Fruit fly (Drosophila melanogaster): ENCODE data around the gene CG7611.
A peak's percentile ranks its signal among the peaks of the same experiment; 100 is the strongest.

Gene CG7611

dm6 chr3L:21501928-21502327, 21.1 kb upstream of the CG7611 start:
- TF ChIP-seq CG13204 (GFP tag; optimal IDR thresholded peaks at IDR 0.05) (no peak), Pif1A (GFP tag; optimal IDR thresholded peaks at IDR 0.05) (no peak), CG17806 (tag; optimal IDR thresholded peaks at IDR 0.05) (no peak), CG15710 (tag; optimal IDR thresholded peaks at IDR 0.05) (no peak), Pif1B (GFP tag; optimal IDR thresholded peaks at IDR 0.05) (no peak), CG9948 (tag; optimal IDR thresholded peaks at IDR 0.05) (no peak), CG12605 (GFP tag; IDR thresholded peaks at IDR 0.05) (no peak), CG32121 (GFP tag; IDR thresholded peaks at IDR 0.05) (no peak), Ets98B (GFP tag; IDR thresholded peaks at IDR 0.05) (no peak), CG8159 (tag; optimal IDR thresholded peaks at IDR 0.05) (no peak), rn (GFP tag; IDR thresholded peaks at IDR 0.05) (no peak)

DNA sequence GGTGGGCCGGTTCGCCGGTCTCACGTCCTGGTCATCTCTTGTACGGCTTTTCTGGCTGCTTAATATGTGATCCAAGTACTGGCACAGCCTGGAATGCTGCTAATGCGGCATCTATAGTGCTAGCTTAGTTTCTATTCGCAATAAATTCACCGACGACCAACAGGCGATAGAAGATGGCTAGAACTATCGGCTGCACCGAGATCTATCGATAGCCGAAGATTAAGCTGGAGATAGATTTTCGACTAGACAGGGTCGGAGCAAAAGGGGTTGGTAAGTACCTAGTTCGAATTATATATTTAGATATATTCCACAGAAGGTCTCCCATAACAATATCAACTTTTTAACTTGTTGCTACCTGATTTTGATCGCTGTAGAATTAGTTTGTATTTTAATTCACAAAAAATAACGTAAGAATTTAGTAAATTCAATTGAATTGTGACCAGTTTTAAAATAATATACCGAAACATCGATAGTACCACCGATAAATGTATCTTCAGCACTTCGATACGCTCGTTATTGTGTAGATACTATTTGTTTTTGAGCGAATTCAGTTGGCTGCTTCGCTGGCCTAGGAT, 15.5 kb upstream of the CG7611 start, which contains the start of the genes Glg1 and M6:
Gene Glg1, minus strand, starts transcription at position 185 of the 575 bp plus-strand sequence.
Gene M6, plus strand, starts transcription at position 499 of the 575 bp plus-strand sequence.
- TF ChIP-seq CG10348 (GFP tag; IDR thresholded peaks at IDR 0.05): no peak
- peak; percentile 56 for TF ChIP-seq CG15710 (tag; optimal IDR thresholded peaks at IDR 0.05)
- peak; percentile 59; the same call in 1 of the 2 replicates for TF ChIP-seq CG32121 (GFP tag; IDR thresholded peaks at IDR 0.05)
- TF ChIP-seq Snoo (tag; optimal IDR thresholded peaks at IDR 0.05): peak; percentile 46
- TF ChIP-seq CG8301 (tag; optimal IDR thresholded peaks at IDR 0.05): peak; percentile 44
- peak; percentile 58; the same call in 1 of the 3 replicates for TF ChIP-seq CG4496 (GFP tag; IDR thresholded peaks at IDR 0.05)
- peak; percentile 56; the same call in 2 of the 3 replicates for TF ChIP-seq fd96Ca (GFP tag; IDR thresholded peaks at IDR 0.05)
- TF ChIP-seq Pif1B (GFP tag; optimal IDR thresholded peaks at IDR 0.05): no peak
- TF ChIP-seq CG17806 (tag; optimal IDR thresholded peaks at IDR 0.05): peak; percentile 35
- no peak for TF ChIP-seq rn (GFP tag; IDR thresholded peaks at IDR 0.05)
- peak; percentile 70 for TF ChIP-seq CG8159 (tag; optimal IDR thresholded peaks at IDR 0.05)
- no peak for TF ChIP-seq gl (tag; optimal IDR thresholded peaks at IDR 0.05)
- peak; percentile 36 for TF ChIP-seq CG9948 (tag; optimal IDR thresholded peaks at IDR 0.05)
- TF ChIP-seq CG34367 (tag; optimal IDR thresholded peaks at IDR 0.05): no peak
- no peak for TF ChIP-seq D1 (tag; optimal IDR thresholded peaks at IDR 0.05)
- TF ChIP-seq Pif1A (GFP tag; optimal IDR thresholded peaks at IDR 0.05): no peak

DNA sequence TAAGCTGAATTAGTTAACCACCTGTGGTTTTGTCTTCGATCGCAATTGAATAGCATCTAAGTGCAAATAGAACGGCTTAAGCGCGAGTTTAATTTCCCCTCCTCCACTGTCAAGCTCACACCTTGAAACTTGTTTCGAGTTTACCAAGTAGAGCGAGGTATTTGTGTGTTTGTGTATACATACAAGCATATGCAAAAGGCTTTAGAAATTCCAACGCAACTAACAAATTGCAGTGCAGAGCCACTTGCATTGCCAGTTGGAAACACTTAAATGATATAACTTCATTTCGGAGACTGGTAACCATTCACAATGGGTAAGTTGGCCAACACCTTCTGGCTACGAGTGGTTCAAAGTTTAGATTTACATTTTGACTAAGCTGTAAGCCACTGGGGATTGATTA, 15.0 kb upstream of the CG7611 start:
- no peak for TF ChIP-seq Pif1B (GFP tag; optimal IDR thresholded peaks at IDR 0.05)
- TF ChIP-seq CG4496 (GFP tag; IDR thresholded peaks at IDR 0.05): no peak
- TF ChIP-seq gl (tag; optimal IDR thresholded peaks at IDR 0.05): no peak
- TF ChIP-seq CG10348 (GFP tag; IDR thresholded peaks at IDR 0.05): no peak
- TF ChIP-seq Ets98B (GFP tag; IDR thresholded peaks at IDR 0.05): no peak
- TF ChIP-seq rn (GFP tag; IDR thresholded peaks at IDR 0.05): no peak
- TF ChIP-seq CG14655 (GFP tag; optimal IDR thresholded peaks at IDR 0.05): no peak
- TF ChIP-seq fd96Ca (GFP tag; IDR thresholded peaks at IDR 0.05): no peak
- TF ChIP-seq CG8301 (tag; optimal IDR thresholded peaks at IDR 0.05): no peak
- TF ChIP-seq CG15710 (tag; optimal IDR thresholded peaks at IDR 0.05): no peak
- TF ChIP-seq Snoo (tag; optimal IDR thresholded peaks at IDR 0.05): no peak
- no peak for TF ChIP-seq Pif1A (GFP tag; optimal IDR thresholded peaks at IDR 0.05)
- TF ChIP-seq CG8159 (tag; optimal IDR thresholded peaks at IDR 0.05): no peak
- TF ChIP-seq D1 (tag; optimal IDR thresholded peaks at IDR 0.05): no peak
- TF ChIP-seq CG17806 (tag; optimal IDR thresholded peaks at IDR 0.05): no peak
- TF ChIP-seq CG32121 (GFP tag; IDR thresholded peaks at IDR 0.05): no peak
- TF ChIP-seq CG12605 (GFP tag; IDR thresholded peaks at IDR 0.05): no peak

dm6 chr3L:21508621-21509020, 14.4 kb upstream of the CG7611 start:
- TF ChIP-seq fd96Ca (GFP tag; IDR thresholded peaks at IDR 0.05): no peak
- TF ChIP-seq EcR (GFP tag; optimal IDR thresholded peaks at IDR 0.05): peak; percentile 73
- TF ChIP-seq CG8301 (tag; optimal IDR thresholded peaks at IDR 0.05): no peak

DNA sequence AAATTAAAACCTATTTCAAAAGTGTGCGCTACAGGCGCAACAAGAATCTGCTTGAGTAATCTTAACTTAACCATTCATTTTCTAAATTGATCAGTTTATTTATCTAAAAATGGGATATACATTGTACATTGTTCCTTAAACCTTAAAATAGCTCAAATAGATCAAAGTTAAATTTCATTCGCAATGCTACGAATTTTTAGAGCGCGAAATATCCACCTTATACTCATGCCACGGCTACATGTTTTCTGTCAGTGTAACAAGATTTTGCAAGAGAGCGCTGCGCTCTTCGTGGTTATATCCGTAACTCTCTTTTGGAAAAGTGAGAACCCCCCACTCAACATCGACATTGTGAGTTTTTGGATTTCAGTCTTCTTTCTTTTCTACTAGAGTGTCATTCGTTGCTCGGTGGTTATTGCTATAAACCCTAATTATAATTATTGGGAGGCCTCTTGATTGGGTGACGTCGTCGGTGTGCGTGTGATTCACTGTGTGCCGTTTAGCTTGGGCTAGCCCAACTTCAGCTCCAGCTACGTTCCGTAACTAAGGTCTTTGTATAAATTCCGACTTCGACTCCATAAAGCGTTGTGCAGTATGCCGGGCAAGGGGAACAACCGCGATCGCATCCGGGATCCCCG, 13.4 kb upstream of the CG7611 start:
- TF ChIP-seq rn (GFP tag; IDR thresholded peaks at IDR 0.05) (no peak), CG17806 (tag; optimal IDR thresholded peaks at IDR 0.05) (peak; percentile 45), CG13204 (GFP tag; optimal IDR thresholded peaks at IDR 0.05) (no peak), CG12605 (GFP tag; IDR thresholded peaks at IDR 0.05) (0 out of 2 replicates have a peak, but pooled peaks have one; percentile 21), Ets98B (GFP tag; IDR thresholded peaks at IDR 0.05) (0 out of 2 replicates have a peak, but pooled peaks have one; percentile 25), fd96Ca (GFP tag; IDR thresholded peaks at IDR 0.05) (no peak), CG14655 (GFP tag; optimal IDR thresholded peaks at IDR 0.05) (peak; percentile 73), CG10348 (GFP tag; IDR thresholded peaks at IDR 0.05) (no peak), Pif1B (GFP tag; optimal IDR thresholded peaks at IDR 0.05) (peak; percentile 37), CG15710 (tag; optimal IDR thresholded peaks at IDR 0.05) (peak; percentile 31), CG8301 (tag; optimal IDR thresholded peaks at IDR 0.05) (peak; percentile 72), CG8159 (tag; optimal IDR thresholded peaks at IDR 0.05) (peak; percentile 55), EcR (GFP tag; optimal IDR thresholded peaks at IDR 0.05) (no peak), CG9948 (tag; optimal IDR thresholded peaks at IDR 0.05) (peak; percentile 39), gl (tag; optimal IDR thresholded peaks at IDR 0.05) (no peak), Snoo (tag; optimal IDR thresholded peaks at IDR 0.05) (peak; percentile 44), CG32121 (GFP tag; IDR thresholded peaks at IDR 0.05) (peak; percentile 46; the same call in 1 of the 2 replicates), CG4496 (GFP tag; IDR thresholded peaks at IDR 0.05) (peak; percentile 71), CG34367 (tag; optimal IDR thresholded peaks at IDR 0.05) (peak; percentile 25), D1 (tag; optimal IDR thresholded peaks at IDR 0.05) (no peak), Pif1A (GFP tag; optimal IDR thresholded peaks at IDR 0.05) (peak; percentile 74)

Data from whole organism, pupa.